Worm (Caenorhabditis elegans) whole organism, L4/young adult: Measurements from ENCODE around the gene C46F11.6.
A peak's percentile ranks its signal among the peaks of the same experiment; 100 is the strongest.

Experiments used
- W03F9.2 ChIP-seq: fragments of 150-350 bp; optimal IDR thresholded peaks from 2 replicates; lab custom pipeline; 2014; ENCODE audit warnings: missing biosample characterization, missing genetic modification characterization
- dao-5 ChIP-seq: sonication (generic microtip); optimal IDR thresholded peaks from 2 replicates; lab custom pipeline; 2016; ENCODE audit warnings: missing genotype, missing genetic modification characterization, moderate library complexity, missing compliant biosample characterization
- him-1 ChIP-seq: sonication (generic microtip); optimal IDR thresholded peaks from 2 replicates; lab custom pipeline; 2016; ENCODE audit warnings: missing genotype, missing genetic modification reagents, missing genetic modification characterization, missing compliant biosample characterization

Gene C46F11.6

DNA sequence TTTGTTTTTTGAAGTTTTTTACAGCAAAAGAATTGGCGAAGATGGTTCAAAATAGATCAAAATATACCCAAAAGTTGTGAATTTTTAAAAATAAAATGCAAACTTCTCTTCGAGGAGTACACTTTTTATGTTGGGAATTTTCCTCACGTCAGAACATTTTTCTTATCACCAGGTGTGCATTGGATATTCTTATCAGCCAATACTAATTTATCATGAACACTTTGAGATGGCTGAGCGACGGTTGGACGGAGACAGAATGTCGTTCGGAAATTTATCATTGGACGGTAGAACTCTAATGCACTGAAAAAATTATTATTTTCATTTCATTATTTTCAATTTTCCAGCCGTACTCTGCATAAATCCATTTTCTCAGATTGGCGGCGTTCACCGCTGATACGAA, 20.9 kb downstream of the C46F11.6 start:
- no peak for TF ChIP-seq him-1 (tag; lab: Kevin White, UChicago)
- no peak for TF ChIP-seq dao-5 (tag; lab: Kevin White, UChicago)
- TF ChIP-seq W03F9.2 (tag; lab: Kevin White, UChicago), result no peak

DNA sequence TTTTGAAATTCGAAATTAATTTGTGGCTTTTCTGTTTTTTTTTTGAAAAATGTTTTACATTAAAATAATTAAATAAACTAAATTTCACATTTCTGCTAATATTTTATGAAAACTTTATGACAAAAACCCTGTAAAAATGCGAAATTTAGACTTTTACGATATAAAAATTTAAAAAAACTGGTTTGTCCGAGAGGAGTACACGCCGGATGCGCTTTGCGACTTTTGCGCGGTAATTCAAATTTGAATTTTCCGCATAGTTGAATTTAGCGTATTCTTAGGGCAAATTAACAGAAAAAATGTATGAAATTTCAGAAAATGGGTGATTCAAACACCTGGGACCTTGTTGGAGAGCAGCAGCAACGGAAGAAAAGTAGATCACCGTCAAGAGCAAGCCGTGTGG, 26.2 kb downstream of the C46F11.6 start, which contains the start of gene unc-93:
unc-93 (plus strand) TSS at position 301 of the 400 bp plus-strand sequence.
- TF ChIP-seq him-1 (tag; lab: Kevin White, UChicago), result no peak
- no peak for TF ChIP-seq W03F9.2 (tag; lab: Kevin White, UChicago)
- no peak for TF ChIP-seq dao-5 (tag; lab: Kevin White, UChicago)

DNA sequence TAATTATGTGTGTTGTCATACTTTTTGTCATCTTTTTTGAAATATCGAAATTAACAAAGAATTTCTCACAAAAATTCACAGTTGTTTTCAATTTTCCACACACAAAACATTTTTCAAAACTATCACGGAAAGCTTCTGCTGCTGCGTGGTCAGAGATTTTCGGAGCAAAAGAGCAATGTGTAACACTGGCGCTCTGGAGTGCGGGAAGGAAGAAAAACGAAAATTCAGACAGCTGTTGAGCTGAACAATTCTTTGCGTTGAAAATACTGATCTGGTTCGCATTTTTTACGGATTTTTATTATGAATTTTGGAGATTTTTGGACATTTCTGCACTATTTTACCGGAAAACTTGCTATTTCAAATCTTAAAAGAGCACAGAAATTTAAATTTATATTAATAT, 26.6 kb downstream of the C46F11.6 start:
- TF ChIP-seq him-1 (tag; lab: Kevin White, UChicago) (no peak), dao-5 (tag; lab: Kevin White, UChicago) (no peak), W03F9.2 (tag; lab: Kevin White, UChicago) (no peak)

DNA sequence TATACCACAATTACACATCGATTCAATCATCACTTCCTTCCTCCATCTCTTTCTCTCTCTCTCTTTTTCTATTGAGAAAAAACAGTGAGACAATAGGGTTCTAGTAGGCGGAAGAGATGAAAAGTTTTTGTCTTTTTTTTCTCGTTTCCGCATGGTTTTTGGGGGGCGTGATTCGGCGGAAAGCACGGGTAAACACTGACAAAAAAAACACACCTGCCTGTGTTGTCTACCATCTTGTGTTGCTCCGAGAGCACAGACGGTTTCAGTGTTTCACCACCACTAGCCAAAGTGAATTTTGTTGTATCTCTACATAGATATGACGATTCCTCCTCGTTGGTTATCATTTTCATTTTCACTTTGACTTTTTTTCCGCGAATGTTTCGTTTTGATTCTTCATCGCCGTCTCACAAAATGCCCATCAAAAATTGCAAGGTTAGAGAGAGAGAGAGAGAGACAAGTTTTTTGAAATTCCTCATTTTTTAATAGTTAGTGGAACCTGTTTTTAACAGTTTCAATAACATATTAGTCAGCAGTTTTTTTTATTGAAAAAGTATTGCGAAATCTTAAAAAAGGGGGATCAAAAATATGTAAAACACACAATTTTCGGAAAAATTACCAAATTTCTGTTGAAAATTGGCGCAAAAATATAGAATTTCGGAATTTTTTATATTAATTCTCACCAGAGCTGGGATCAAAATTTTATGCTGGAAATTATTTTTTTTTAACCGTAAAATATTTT, 32.8 kb downstream of the C46F11.6 start:
- TF ChIP-seq W03F9.2 (tag; lab: Kevin White, UChicago), result no peak
- TF ChIP-seq him-1 (tag; lab: Kevin White, UChicago), result no peak
- no peak for TF ChIP-seq dao-5 (tag; lab: Kevin White, UChicago)

DNA sequence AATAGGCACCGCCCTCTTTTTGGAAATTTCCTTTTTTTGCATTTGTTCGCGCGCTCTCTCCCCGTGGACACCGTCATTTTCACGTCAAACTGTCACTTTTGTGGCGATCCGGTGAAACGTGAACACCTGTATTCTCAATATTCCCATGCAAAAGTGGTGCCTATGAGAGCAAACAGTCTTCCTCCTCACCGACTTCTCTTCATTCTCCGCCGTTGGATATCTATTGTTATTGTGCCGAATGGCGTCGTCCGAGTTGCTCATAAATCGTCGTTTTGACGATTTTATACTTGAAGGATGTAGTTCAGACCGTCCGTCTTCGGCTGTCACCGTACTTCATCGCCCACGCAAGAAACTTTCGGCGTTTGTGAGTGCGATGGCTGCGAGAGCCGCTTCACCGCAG, 34.4 kb downstream of the C46F11.6 start, which contains the start of gene rilp-1:
rilp-1 (plus strand) TSS at position 301 of the 400 bp plus-strand sequence.
- no peak for TF ChIP-seq W03F9.2 (tag; lab: Kevin White, UChicago)
- no peak for TF ChIP-seq him-1 (tag; lab: Kevin White, UChicago)
- no peak for TF ChIP-seq dao-5 (tag; lab: Kevin White, UChicago)

DNA sequence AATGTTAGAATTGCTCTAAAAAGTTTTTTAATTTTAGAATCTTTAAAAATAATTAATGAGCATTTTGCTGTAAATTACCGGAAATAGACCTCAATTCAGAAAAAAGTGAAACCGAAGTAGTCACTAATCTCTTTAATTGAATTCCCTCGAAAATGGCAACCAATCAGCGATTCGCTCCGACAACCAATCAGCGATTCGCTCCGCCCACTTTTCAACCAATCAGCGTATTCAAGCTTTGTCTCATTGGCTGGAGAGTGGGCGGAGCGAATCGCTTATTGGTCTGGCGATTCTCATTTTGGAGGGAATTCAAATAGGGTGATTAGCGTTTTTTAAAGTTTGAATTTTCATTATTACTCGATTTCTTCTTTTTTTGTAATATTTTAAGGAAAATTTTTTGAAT, 35.4 kb downstream of the C46F11.6 start:
- no peak for TF ChIP-seq him-1 (tag; lab: Kevin White, UChicago)
- no peak for TF ChIP-seq W03F9.2 (tag; lab: Kevin White, UChicago)
- TF ChIP-seq dao-5 (tag; lab: Kevin White, UChicago), result no peak

DNA sequence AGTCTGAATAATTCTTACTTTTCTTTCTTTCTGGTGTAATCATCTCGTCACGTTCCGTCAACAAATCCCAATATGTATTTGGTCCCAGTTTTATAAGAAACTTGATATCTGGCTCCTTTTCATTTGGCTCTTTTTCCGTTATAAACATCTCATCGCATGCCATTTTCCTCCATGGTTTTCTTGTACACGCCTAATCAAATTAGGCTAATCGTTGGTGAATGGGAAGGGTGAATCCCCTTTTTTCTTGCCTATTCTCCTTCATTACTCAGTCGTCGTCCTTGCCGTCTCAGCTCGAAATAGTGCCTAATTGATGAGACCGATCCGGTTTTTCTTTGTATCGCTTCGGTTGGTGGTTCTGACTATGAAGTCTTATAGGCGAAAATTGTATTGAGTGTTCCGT, 36.1 kb downstream of the C46F11.6 start:
- TF ChIP-seq dao-5 (tag; lab: Kevin White, UChicago) (no peak), him-1 (tag; lab: Kevin White, UChicago) (no peak), W03F9.2 (tag; lab: Kevin White, UChicago) (no peak)

DNA sequence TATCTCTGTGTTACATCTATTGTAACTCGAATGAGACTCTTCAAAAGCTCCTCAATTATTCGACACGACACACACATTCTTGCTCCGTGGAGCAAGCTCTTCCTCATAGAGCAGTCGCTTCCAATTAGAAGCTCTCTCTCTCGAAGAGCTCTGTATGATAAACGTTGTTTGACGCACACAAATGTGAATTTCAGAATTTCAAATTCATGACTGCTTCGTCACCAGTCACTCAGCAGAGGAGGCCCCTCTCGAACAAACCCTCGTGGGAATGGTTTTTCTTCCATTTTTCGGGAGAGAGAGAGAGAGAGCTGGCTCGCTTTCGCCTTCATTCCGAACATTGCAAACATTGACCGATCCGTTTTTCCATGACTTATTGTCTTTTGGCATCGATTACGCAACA, 37.9 kb downstream of the C46F11.6 start:
- TF ChIP-seq dao-5 (tag; lab: Kevin White, UChicago), result no peak
- no peak for TF ChIP-seq W03F9.2 (tag; lab: Kevin White, UChicago)
- TF ChIP-seq him-1 (tag; lab: Kevin White, UChicago), result no peak

DNA sequence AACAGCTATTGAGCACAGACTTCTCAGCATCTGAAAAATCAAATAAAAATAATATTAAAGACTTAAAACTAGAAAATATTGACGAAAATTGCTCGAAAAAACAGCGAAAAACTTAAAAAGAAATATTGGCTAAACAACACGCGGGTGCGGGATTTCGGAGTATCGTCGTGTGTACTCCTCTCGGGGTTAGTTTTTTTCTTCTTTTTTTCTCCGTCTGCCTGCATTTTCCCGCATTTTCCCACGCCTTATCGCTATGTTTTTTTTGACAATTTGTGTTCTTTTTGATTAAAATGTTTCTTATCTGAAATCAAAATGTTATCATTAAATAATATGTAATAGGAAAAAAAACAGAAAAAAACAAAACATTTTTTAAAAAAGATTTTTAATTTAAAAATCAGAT, 39.9 kb downstream of the C46F11.6 start, which contains the start of gene mrps-31:
mrps-31 (minus strand) TSS at position 36 of the 400 bp plus-strand sequence.
- no peak for TF ChIP-seq dao-5 (tag; lab: Kevin White, UChicago)
- TF ChIP-seq W03F9.2 (tag; lab: Kevin White, UChicago), result peak; percentile 73

DNA sequence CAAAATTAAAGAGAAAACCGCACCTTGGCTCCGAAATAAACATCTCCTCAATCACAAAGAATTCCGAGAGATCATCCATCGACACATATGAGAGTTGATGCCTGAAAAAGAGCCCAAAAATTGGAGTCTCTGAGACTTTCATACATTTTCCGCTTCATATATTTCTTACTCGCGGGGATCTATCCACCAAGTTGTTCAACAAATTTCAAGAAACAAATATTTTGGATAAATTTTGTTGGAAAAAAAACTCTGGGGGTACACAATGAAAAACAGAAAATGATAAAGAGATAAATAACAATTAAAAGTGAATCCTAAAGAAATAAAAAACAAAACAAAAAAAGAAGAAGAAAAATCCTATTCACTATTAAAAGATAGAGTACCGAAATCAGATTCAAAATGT, 43.2 kb downstream of the C46F11.6 start, which contains the start of gene sel-8:
sel-8 (minus strand) TSS at position 101 of the 400 bp plus-strand sequence.
- TF ChIP-seq him-1 (tag; lab: Kevin White, UChicago), result no peak
- no peak for TF ChIP-seq W03F9.2 (tag; lab: Kevin White, UChicago)
- TF ChIP-seq dao-5 (tag; lab: Kevin White, UChicago), result no peak

DNA sequence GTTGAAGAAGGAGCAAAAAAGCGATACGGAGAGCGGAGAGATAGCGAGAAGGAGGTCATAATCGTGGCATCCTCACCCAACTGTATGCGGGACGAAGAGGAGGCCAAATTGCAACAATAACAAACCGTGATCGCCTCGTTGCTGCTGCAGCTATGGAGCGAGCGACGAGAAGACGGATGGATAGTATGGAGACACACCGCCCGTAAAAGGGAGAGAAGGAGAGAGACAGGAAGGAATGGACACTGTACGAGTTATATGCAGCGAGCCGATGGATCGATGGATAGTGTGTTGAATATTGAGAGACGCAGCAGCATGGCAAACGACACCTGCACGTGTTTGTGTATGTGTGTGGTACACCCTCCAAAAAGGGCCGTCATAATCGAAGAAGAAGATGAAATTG, 46.5 kb downstream of the C46F11.6 start:
- TF ChIP-seq W03F9.2 (tag; lab: Kevin White, UChicago) (no peak), dao-5 (tag; lab: Kevin White, UChicago) (no peak), him-1 (tag; lab: Kevin White, UChicago) (no peak)

DNA sequence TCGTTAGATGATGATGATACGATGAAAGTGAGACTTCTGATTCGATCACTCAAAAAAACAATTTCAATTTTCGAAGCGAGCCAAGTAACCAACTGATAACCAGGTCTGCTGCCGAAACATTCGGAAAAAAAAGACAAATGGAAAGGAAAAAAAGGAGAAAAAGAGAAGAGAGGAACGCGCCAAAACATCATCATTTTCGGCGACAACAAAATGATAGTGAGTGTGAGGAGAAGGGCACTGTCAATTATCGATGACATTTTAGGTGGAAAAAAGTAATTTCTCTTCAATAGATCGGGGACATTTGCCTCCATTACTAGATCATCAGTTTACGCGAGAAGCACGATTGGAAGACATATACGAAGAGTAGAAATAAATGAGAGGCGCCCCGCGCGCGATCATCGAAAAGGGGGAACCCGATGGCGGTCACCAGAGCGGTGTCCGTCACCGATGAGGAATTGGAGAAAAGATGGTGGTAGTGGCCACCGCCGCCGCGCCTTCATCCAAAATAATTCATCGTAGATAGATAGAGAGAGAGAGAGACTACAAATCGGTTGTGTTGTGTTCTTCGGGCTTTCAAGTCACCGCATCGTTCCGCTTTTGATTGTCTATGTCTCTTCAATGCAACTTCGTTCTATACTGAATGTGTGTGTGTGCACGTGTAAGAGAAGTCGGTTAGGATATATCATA, 48.9 kb downstream of the C46F11.6 start:
- no peak for TF ChIP-seq dao-5 (tag; lab: Kevin White, UChicago)
- TF ChIP-seq W03F9.2 (tag; lab: Kevin White, UChicago), result no peak
- TF ChIP-seq him-1 (tag; lab: Kevin White, UChicago), result no peak

DNA sequence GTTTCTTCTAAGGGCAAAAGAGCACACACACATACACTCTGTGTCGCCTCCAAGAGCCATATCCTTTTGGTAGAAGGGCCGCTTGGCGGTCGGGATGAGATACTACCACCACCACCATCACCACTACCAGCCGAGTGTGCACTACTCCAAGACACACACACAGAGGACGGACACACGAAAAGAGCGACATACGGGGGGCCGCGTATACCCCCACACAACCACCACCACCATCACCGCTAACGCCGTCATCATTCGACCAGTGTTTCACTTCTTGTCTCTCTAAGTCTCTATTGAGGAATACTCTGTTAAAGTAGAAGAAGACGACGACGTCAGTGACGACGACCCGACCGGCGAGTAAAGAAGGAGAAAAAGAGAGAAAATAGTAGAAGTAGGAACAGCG, 49.6 kb downstream of the C46F11.6 start:
- TF ChIP-seq dao-5 (tag; lab: Kevin White, UChicago) (no peak), him-1 (tag; lab: Kevin White, UChicago) (no peak), W03F9.2 (tag; lab: Kevin White, UChicago) (no peak)
